Fruit fly (Drosophila melanogaster) whole organism, wandering third instar larva: ENCODE measurements around the gene Octalpha2R.

Source experiments
- Abd-B ChIP-seq: fragments of >200 bp; optimal IDR thresholded peaks from 2 replicates; lab custom pipeline; 2017; ENCODE audit warnings: missing biosample characterization, missing genetic modification characterization
- Hr78 ChIP-seq: fragments of >200 bp; optimal IDR thresholded peaks from 2 replicates; lab custom pipeline; 2017; ENCODE audit warnings: missing biosample characterization, missing genetic modification characterization
- Myc ChIP-seq: fragments of >200 bp; optimal IDR thresholded peaks from 2 replicates; lab custom pipeline; 2017
- OdsH ChIP-seq: fragments of 200-800 bp; sonication (Bioruptor generic); optimal IDR thresholded peaks from 2 replicates; lab custom pipeline; 2016; ENCODE audit warnings: missing biosample characterization, mild to moderate bottlenecking, missing genetic modification characterization
- dmrt93B ChIP-seq: fragments of 200-800 bp; sonication (Bioruptor generic); optimal IDR thresholded peaks from 2 replicates; lab custom pipeline; 2018; ENCODE audit warnings: missing biosample characterization, mild to moderate bottlenecking, missing genetic modification characterization
- psq ChIP-seq: fragments of 200-800 bp; sonication (Bioruptor generic); optimal IDR thresholded peaks from 3 replicates; lab custom pipeline; 2017; ENCODE audit warnings: missing biosample characterization, mild to moderate bottlenecking, missing genetic modification characterization, moderate library complexity

- TF ChIP-seq Hr78: no peak
- no peak for TF ChIP-seq dmrt93B (GFP tag; lab: Kevin White, UChicago)
- TF ChIP-seq psq (GFP tag; lab: Kevin White, UChicago): no peak
- TF ChIP-seq OdsH: no peak
- TF ChIP-seq Abd-B: no peak
- no peak for TF ChIP-seq Myc (lab: Kevin White, UChicago)
Measured at dm6 chr3R:18796256-18796655, 52.8 kb downstream of the Octalpha2R start.
